Fruit fly (Drosophila melanogaster) whole organism, embryonic: ENCODE measurements around the gene parvin.
A peak's percentile ranks its signal among the peaks of the same experiment; 100 is the strongest.

Experiments used
- Adf1 ChIP-seq: fragments of 200-800 bp; sonication (Bioruptor generic); IDR thresholded peaks from 2 replicates; pipeline ENCODE4 v1.3.6; 2022; ENCODE audit warnings: missing biosample characterization, missing genetic modification characterization
- CG12391 ChIP-seq: fragments of 200-800 bp; sonication (Bioruptor generic); optimal IDR thresholded peaks from 3 replicates; lab custom pipeline; 2018; ENCODE audit warnings: missing biosample characterization, mild to moderate bottlenecking, missing genetic modification characterization, moderate library complexity
- CG12659 ChIP-seq: fragments of 200-800 bp; sonication (Bioruptor generic); optimal IDR thresholded peaks from 3 replicates; lab custom pipeline; 2017; ENCODE audit warnings: mild to moderate bottlenecking, missing biosample characterization, missing genetic modification reagents, missing genetic modification characterization
- CG15479 ChIP-seq: fragments of 200-800 bp; sonication (Bioruptor generic); optimal IDR thresholded peaks from 3 replicates; lab custom pipeline; 2019; ENCODE audit warnings: missing biosample characterization, mild to moderate bottlenecking, missing genetic modification characterization, moderate library complexity
- CG17328 ChIP-seq: fragments of 200-800 bp; sonication (Bioruptor generic); IDR thresholded peaks from 2 replicates; pipeline ENCODE4 v1.3.6; 2022; ENCODE audit warnings: missing biosample characterization, missing genetic modification characterization
- CG17829 ChIP-seq: fragments of 200-800 bp; optimal IDR thresholded peaks from 2 replicates; lab custom pipeline; 2019; ENCODE audit warnings: missing biosample characterization, mild to moderate bottlenecking, missing genetic modification characterization, moderate library complexity
- CG1832 ChIP-seq: fragments of 200-800 bp; sonication (Bioruptor generic); optimal IDR thresholded peaks from 2 replicates; lab custom pipeline; 2017; ENCODE audit warnings: missing biosample characterization, mild to moderate bottlenecking, missing genetic modification characterization, inconsistent platforms
- CG2199 ChIP-seq: fragments of 200-800 bp; sonication (Bioruptor generic); IDR thresholded peaks from 3 replicates; pipeline ENCODE4 v1.3.6; 2022; ENCODE audit warnings: missing biosample characterization, missing genetic modification characterization
- CG4360 ChIP-seq: fragments of 200-800 bp; sonication (Bioruptor generic); IDR thresholded peaks from 2 replicates; pipeline ENCODE4 v1.3.6; 2022; ENCODE audit warnings: missing biosample characterization, missing genetic modification characterization
- CG5180 ChIP-seq: fragments of 200-800 bp; sonication (Bioruptor generic); optimal IDR thresholded peaks from 3 replicates; lab custom pipeline; 2017; ENCODE audit warnings: missing biosample characterization, missing genetic modification characterization, mild to moderate bottlenecking, moderate library complexity, missing genetic modification reagents
- CG8089 ChIP-seq: fragments of 200-800 bp; sonication (Bioruptor generic); optimal IDR thresholded peaks from 3 replicates; lab custom pipeline; 2016; ENCODE audit warnings: missing biosample characterization, missing genetic modification characterization
- CG8290 ChIP-seq, 3 experiments: fragments of 200-800 bp; sonication (Bioruptor generic); optimal IDR thresholded peaks; 2 replicates each; lab custom pipeline; 2016 to 2019; ENCODE audit warnings: missing biosample characterization in 3 of 3, missing genetic modification characterization in 3 of 3, mild to moderate bottlenecking in 2 of 3, moderate library complexity in 1 of 3
- CG8924 ChIP-seq: fragments of 200-800 bp; optimal IDR thresholded peaks from 3 replicates; lab custom pipeline; 2019; ENCODE audit warnings: missing biosample characterization, mild to moderate bottlenecking, missing genetic modification characterization, moderate library complexity
- Dbx ChIP-seq: fragments of 200-800 bp; sonication (Bioruptor generic); IDR thresholded peaks from 3 replicates; pipeline ENCODE4 v1.3.6; 2022; ENCODE audit warnings: missing biosample characterization, missing genetic modification characterization
- Doc2 ChIP-seq: fragments of 200-800 bp; sonication (Bioruptor generic); IDR thresholded peaks from 2 replicates; pipeline ENCODE4 v1.3.6; 2022; ENCODE audit warnings: missing biosample characterization, missing genetic modification characterization
- GATAe ChIP-seq: fragments of 200-800 bp; sonication (Bioruptor generic); conservative IDR thresholded peaks from 2 replicates; pipeline ENCODE4 v1.3.6; 2022; ENCODE audit warnings: missing biosample characterization, missing genetic modification characterization
- Gsc ChIP-seq: fragments of 200-800 bp; sonication (Bioruptor generic); IDR thresholded peaks from 2 replicates; pipeline ENCODE4 v1.3.6; 2022; ENCODE audit warnings: missing biosample characterization, missing genetic modification characterization
- HLHmδ ChIP-seq: fragments of 200-800 bp; sonication (Bioruptor generic); optimal IDR thresholded peaks from 2 replicates; lab custom pipeline; 2018; ENCODE audit warnings: missing biosample characterization, mild to moderate bottlenecking, missing genetic modification characterization, moderate library complexity
- Hmr ChIP-seq: fragments of 200-800 bp; sonication (Bioruptor generic); optimal IDR thresholded peaks from 3 replicates; lab custom pipeline; 2017; ENCODE audit warnings: mild to moderate bottlenecking, missing biosample characterization, missing genetic modification reagents, missing genetic modification characterization
- Lim3 ChIP-seq: fragments of 200-800 bp; sonication (Bioruptor generic); IDR thresholded peaks from 2 replicates; pipeline ENCODE4 v1.3.6; 2022; ENCODE audit warnings: missing biosample characterization, missing genetic modification characterization
- MESR4 ChIP-seq: fragments of 200-800 bp; sonication (Bioruptor generic); optimal IDR thresholded peaks from 2 replicates; lab custom pipeline; 2018; ENCODE audit warnings: missing biosample characterization, mild to moderate bottlenecking, missing genetic modification characterization, moderate library complexity
- Nf-YC ChIP-seq: fragments of 200-800 bp; optimal IDR thresholded peaks from 3 replicates; lab custom pipeline; 2019; ENCODE audit warnings: missing biosample characterization, mild to moderate bottlenecking, missing genetic modification characterization, moderate library complexity
- Pdp1 ChIP-seq, 2 experiments: fragments of 200-800 bp; sonication (Bioruptor generic); optimal IDR thresholded peaks; 3 replicates each; lab custom pipeline; 2016; ENCODE audit warnings: missing biosample characterization in 2 of 2, missing genetic modification characterization in 2 of 2, mild to moderate bottlenecking in 1 of 2, moderate library complexity in 1 of 2
- Scr ChIP-seq: fragments of 200-800 bp; sonication (Bioruptor generic); IDR thresholded peaks from 2 replicates; pipeline ENCODE4 v1.3.6; 2022; ENCODE audit warnings: missing biosample characterization, missing genetic modification characterization; ENCODE audit not compliant: partially characterized antibody
- Stat92E ChIP-seq, 3 experiments: fragments of >200 bp in 2 of 3; fragments of 200-800 bp in 1 of 3; sonication (Bioruptor generic) in 1 of 3; optimal IDR thresholded peaks; 2 replicates each; lab custom pipeline; 2017 to 2019; ENCODE audit warnings: missing biosample characterization in 3 of 3, missing genetic modification characterization in 3 of 3, mild to moderate bottlenecking in 1 of 3, moderate library complexity in 1 of 3
- ato ChIP-seq: fragments of 200-800 bp; sonication (Bioruptor generic); IDR thresholded peaks from 2 replicates; pipeline ENCODE4 v1.3.6; 2022; ENCODE audit warnings: missing biosample characterization, missing genetic modification characterization; ENCODE audit not compliant: partially characterized antibody
- bbx ChIP-seq: fragments of 200-800 bp; sonication (Bioruptor generic); IDR thresholded peaks from 2 replicates; pipeline ENCODE4 v1.3.6; 2022; ENCODE audit warnings: missing biosample characterization, missing genetic modification characterization; ENCODE audit not compliant: partially characterized antibody
- ci ChIP-seq: fragments of 200-800 bp; sonication (Bioruptor generic); IDR thresholded peaks from 3 replicates; pipeline ENCODE4 v1.3.6; 2022; ENCODE audit warnings: missing biosample characterization, missing genetic modification characterization
- dmrt99B ChIP-seq: fragments of 200-800 bp; sonication (Bioruptor generic); optimal IDR thresholded peaks from 2 replicates; lab custom pipeline; 2018; ENCODE audit warnings: missing biosample characterization, mild to moderate bottlenecking, missing genetic modification characterization, moderate library complexity
- ewg ChIP-seq: fragments of 200-800 bp; sonication (Bioruptor generic); optimal IDR thresholded peaks from 3 replicates; lab custom pipeline; 2017; ENCODE audit warnings: mild to moderate bottlenecking, missing biosample characterization, missing genetic modification reagents, missing genetic modification characterization
- gsb-n ChIP-seq: fragments of 200-800 bp; sonication (Bioruptor generic); optimal IDR thresholded peaks from 3 replicates; lab custom pipeline; 2018; ENCODE audit warnings: missing biosample characterization, mild to moderate bottlenecking, missing genetic modification characterization
- gt ChIP-seq: fragments of 200-800 bp; sonication (Bioruptor generic); IDR thresholded peaks from 2 replicates; pipeline ENCODE4 v1.3.6; 2022; ENCODE audit warnings: missing biosample characterization, missing genetic modification characterization
- hth ChIP-seq: fragments of >200 bp; optimal IDR thresholded peaks from 2 replicates; lab custom pipeline; 2017; ENCODE audit warnings: inconsistent platforms
- jing ChIP-seq: fragments of 200-800 bp; sonication (Bioruptor generic); optimal IDR thresholded peaks from 2 replicates; lab custom pipeline; 2018; ENCODE audit warnings: missing biosample characterization, mild to moderate bottlenecking, missing genetic modification characterization
- ken ChIP-seq: fragments of 200-800 bp; sonication (Bioruptor generic); IDR thresholded peaks from 3 replicates; pipeline ENCODE4 v1.3.6; 2022; ENCODE audit warnings: missing biosample characterization, missing genetic modification characterization
- lov ChIP-seq, 2 experiments: fragments of 200-800 bp in 1 of 2; fragments of >200 bp in 1 of 2; sonication (Bioruptor generic) in 1 of 2; IDR thresholded peaks in 1 of 2; optimal IDR thresholded peaks in 1 of 2; 2 replicates in 1 of 2; 3 replicates in 1 of 2; pipeline versions ENCODE4 v1.3.6 to Lab custom; 2017 to 2022; ENCODE audit warnings: missing biosample characterization in 1 of 2, missing genetic modification characterization in 1 of 2
- nau ChIP-seq: fragments of 200-800 bp; sonication (Bioruptor generic); optimal IDR thresholded peaks from 3 replicates; lab custom pipeline; 2017; ENCODE audit warnings: missing biosample characterization, mild to moderate bottlenecking, missing genetic modification characterization, missing genetic modification reagents
- nerfin-1 ChIP-seq: fragments of 200-800 bp; sonication (Bioruptor generic); optimal IDR thresholded peaks from 3 replicates; lab custom pipeline; 2019; ENCODE audit warnings: missing biosample characterization, mild to moderate bottlenecking, missing genetic modification characterization, moderate library complexity
- pros ChIP-seq: fragments of 200-800 bp; sonication (Bioruptor generic); optimal IDR thresholded peaks from 3 replicates; lab custom pipeline; 2019; ENCODE audit warnings: missing biosample characterization, mild to moderate bottlenecking, missing genetic modification characterization, moderate library complexity
- rib ChIP-seq: fragments of 200-800 bp; sonication (Bioruptor generic); IDR thresholded peaks from 2 replicates; pipeline ENCODE4 v1.3.6; 2022; ENCODE audit warnings: missing biosample characterization, missing genetic modification characterization
- sens ChIP-seq: fragments of 200-800 bp; sonication (Bioruptor generic); peaks from one replicate; lab custom pipeline; 2016; ENCODE audit warnings: missing biosample characterization, missing genetic modification characterization
- sna ChIP-seq: fragments of 200-800 bp; sonication (Bioruptor generic); IDR thresholded peaks from 2 replicates; pipeline ENCODE4 v1.3.6; 2022; ENCODE audit warnings: missing biosample characterization, missing genetic modification characterization; ENCODE audit not compliant: partially characterized antibody
- stwl ChIP-seq: fragments of 200-800 bp; sonication (Bioruptor generic); optimal IDR thresholded peaks from 3 replicates; lab custom pipeline; 2018; ENCODE audit warnings: missing biosample characterization, mild to moderate bottlenecking, missing genetic modification characterization, moderate library complexity
- tll ChIP-seq, 2 experiments: fragments of 200-800 bp in 1 of 2; fragments of >200 bp in 1 of 2; sonication (Bioruptor generic) in 1 of 2; optimal IDR thresholded peaks; 2 replicates each; lab custom pipeline; 2017 to 2019; ENCODE audit warnings: missing biosample characterization in 2 of 2, missing genetic modification characterization in 2 of 2, mild to moderate bottlenecking in 1 of 2, moderate library complexity in 1 of 2
- tup ChIP-seq: fragments of 200-800 bp; sonication (Bioruptor generic); optimal IDR thresholded peaks from 2 replicates; lab custom pipeline; 2016; ENCODE audit warnings: missing biosample characterization, mild to moderate bottlenecking, missing genetic modification characterization, moderate library complexity
- zen ChIP-seq: fragments of 200-800 bp; sonication (Bioruptor generic); optimal IDR thresholded peaks from 3 replicates; lab custom pipeline; 2018; ENCODE audit warnings: missing biosample characterization, mild to moderate bottlenecking, missing genetic modification characterization, moderate library complexity
- zf30C ChIP-seq: fragments of 200-800 bp; sonication (Bioruptor generic); optimal IDR thresholded peaks from 3 replicates; lab custom pipeline; 2018; ENCODE audit warnings: missing biosample characterization, mild to moderate bottlenecking, missing genetic modification characterization

Gene parvin

DNA sequence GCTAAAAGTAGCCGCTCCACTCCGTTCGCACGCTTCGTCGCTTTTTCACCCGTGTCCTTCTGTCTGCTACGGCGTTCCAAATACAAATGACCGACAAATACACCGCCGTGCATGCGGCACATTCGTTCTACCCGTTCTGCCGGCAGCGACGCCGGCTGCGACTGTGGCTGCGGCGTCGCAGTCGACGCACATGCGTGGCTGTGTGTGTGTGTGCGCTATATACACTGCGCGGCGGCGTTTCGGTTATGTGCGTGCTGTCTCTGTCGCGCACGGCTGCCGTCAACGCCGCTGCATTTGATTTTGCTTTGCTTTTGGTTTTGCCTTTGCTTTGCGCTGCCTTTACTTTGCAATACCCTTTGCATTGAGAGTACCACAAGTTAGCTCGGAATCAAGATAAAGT is 37.6 kb downstream of the parvin start, which contains the start of gene zld (continued):
- TF ChIP-seq hth (lab: Kevin White, UChicago) = no peak
- peak; percentile 49 for TF ChIP-seq CG4360 (GFP tag; lab: Robert Waterston, UW)
- 0 out of 2 replicates have a peak, but pooled peaks have one; percentile 26 for TF ChIP-seq sna (GFP tag; lab: Robert Waterston, UW)
- peak; percentile 73 for TF ChIP-seq ewg (GFP tag; lab: Kevin White, UChicago)
- TF ChIP-seq tup (GFP tag; lab: Kevin White, UChicago) = no peak
- TF ChIP-seq tll (GFP tag; optimal IDR thresholded peaks at IDR 0.05; lab: Kevin White, UChicago) = peak in 1 of 2 experiments; percentile 32
- peak; percentile 49 for TF ChIP-seq CG17829 (tag; lab: Kevin White, UChicago)
- TF ChIP-seq GATAe (GFP tag; lab: Robert Waterston, UW) = no peak
- no peak for TF ChIP-seq nau (GFP tag; lab: Kevin White, UChicago)
- peak; percentile 25 for TF ChIP-seq HLHmδ (GFP tag; lab: Kevin White, UChicago)
- TF ChIP-seq Nf-YC (tag; lab: Kevin White, UChicago) = peak; percentile 18
- peak; percentile 6 for TF ChIP-seq CG12391 (tag; lab: Kevin White, UChicago)
- peak; percentile 61 for TF ChIP-seq CG15479 (GFP tag; lab: Kevin White, UChicago)
- no peak for TF ChIP-seq dmrt99B (tag; lab: Kevin White, UChicago)
- TF ChIP-seq pros (GFP tag; lab: Kevin White, UChicago) = peak; percentile 43
- TF ChIP-seq stwl (tag; lab: Kevin White, UChicago) = peak; percentile 2
- TF ChIP-seq CG8924 (tag; lab: Kevin White, UChicago) = peak; percentile 43
- peak in 1 of 2 experiments; percentile 17 for TF ChIP-seq Pdp1 (GFP tag; optimal IDR thresholded peaks at IDR 0.05; lab: Kevin White, UChicago)
- TF ChIP-seq jing = no peak
- peak in 1 of 3 experiments; percentile 42 for TF ChIP-seq Stat92E (GFP tag; optimal IDR thresholded peaks at IDR 0.05; lab: Kevin White, UChicago)
- TF ChIP-seq nerfin-1 = peak; percentile 25
- no peak for TF ChIP-seq CG12659
- no peak for TF ChIP-seq CG8290 (GFP tag; optimal IDR thresholded peaks at IDR 0.05; lab: Kevin White, UChicago)
- TF ChIP-seq CG8290 (tag; optimal IDR thresholded peaks at IDR 0.05; lab: Kevin White, UChicago) = peak in 1 of 2 experiments; percentile 32
- peak; percentile 34; the same call in 1 of the 3 replicates for TF ChIP-seq ci (GFP tag; lab: Robert Waterston, UW)
- TF ChIP-seq Doc2 (GFP tag; lab: Robert Waterston, UW) = no peak
- TF ChIP-seq CG8089 (GFP tag; lab: Kevin White, UChicago) = no peak
- TF ChIP-seq gsb-n (tag; lab: Kevin White, UChicago) = peak; percentile 56
- TF ChIP-seq Lim3 = no peak
- peak; percentile 39; the same call in 1 of the 2 replicates for TF ChIP-seq Scr (GFP tag; lab: Robert Waterston, UW)
- TF ChIP-seq CG2199 = peak; percentile 44; the same call in 1 of the 3 replicates
- 0 out of 2 replicates have a peak, but pooled peaks have one; percentile 34 for TF ChIP-seq rib
- TF ChIP-seq gt (GFP tag; lab: Robert Waterston, UW) = no peak
- TF ChIP-seq bbx (GFP tag; lab: Robert Waterston, UW) = peak; percentile 28; the same call in 1 of the 2 replicates
- no peak for TF ChIP-seq MESR4 (GFP tag; lab: Kevin White, UChicago)
- peak; percentile 44; the same call in 1 of the 2 replicates for TF ChIP-seq CG17328 (GFP tag; lab: Robert Waterston, UW)
- no peak for TF ChIP-seq Hmr (GFP tag; lab: Kevin White, UChicago)
- no peak for TF ChIP-seq lov (optimal IDR thresholded peaks at IDR 0.05; lab: Kevin White, UChicago)
- 0 out of 3 replicates have a peak, but pooled peaks have one; percentile 60 for TF ChIP-seq lov (GFP tag; IDR thresholded peaks at IDR 0.05; lab: Robert Waterston, UW)
- TF ChIP-seq ken (GFP tag; lab: Robert Waterston, UW) = no peak
- 0 out of 3 replicates have a peak, but pooled peaks have one; percentile 10 for TF ChIP-seq Dbx (GFP tag; lab: Robert Waterston, UW)
- no peak for TF ChIP-seq CG5180 (GFP tag; lab: Kevin White, UChicago)
- TF ChIP-seq zf30C (GFP tag; lab: Kevin White, UChicago) = peak; percentile 60
- 0 out of 2 replicates have a peak, but pooled peaks have one; percentile 42 for TF ChIP-seq ato (GFP tag; lab: Robert Waterston, UW)
- peak; percentile 71 for TF ChIP-seq CG1832 (GFP tag; lab: Kevin White, UChicago)
- TF ChIP-seq sens (GFP tag; lab: Kevin White, UChicago) = peak; percentile 85
- peak; percentile 19 for TF ChIP-seq zen (tag; lab: Kevin White, UChicago)
- no peak for TF ChIP-seq Gsc (GFP tag; lab: Robert Waterston, UW)
- TF ChIP-seq Adf1 (GFP tag; lab: Robert Waterston, UW) = peak; percentile 98
